Fruit fly (Drosophila melanogaster): Measurements from ENCODE around the gene Gip.

Gene Gip

DNA sequence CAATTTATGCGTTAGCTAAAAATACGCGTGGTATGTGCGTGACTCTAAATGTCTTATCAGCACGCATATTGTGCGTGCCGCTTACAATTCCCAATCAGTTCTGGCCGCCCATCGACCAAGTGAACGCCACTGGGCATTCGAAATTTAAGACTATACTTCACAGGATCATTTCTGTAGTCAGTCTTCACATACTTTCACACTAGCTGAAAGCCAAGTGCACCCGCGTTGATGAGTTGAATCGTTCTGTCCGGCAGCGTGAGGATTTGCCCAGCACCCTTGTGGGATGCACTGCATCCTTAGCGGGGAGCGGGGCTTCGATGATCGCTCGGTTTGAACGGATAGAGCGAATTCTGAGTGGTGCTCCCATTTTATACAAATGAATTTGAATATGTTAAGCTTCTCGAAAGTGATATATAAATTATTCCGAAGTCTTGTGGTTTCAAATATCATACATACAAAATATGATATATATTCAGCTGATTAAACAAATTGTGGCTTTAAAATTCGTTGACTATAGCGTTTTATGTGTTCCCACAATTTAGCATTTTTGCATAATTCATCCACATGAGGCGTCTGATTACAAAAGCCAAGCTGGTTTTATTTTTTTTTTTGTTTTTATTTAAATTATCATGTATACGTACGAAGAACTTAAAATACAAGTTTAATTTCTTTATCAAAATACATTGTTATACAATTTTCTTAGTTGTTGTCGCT is 18.5 kb upstream of the Gip start:
- TF ChIP-seq CG32121 (GFP tag; IDR thresholded peaks at IDR 0.05) (0 out of 2 replicates have a peak, but pooled peaks have one; percentile 23), gl (tag; optimal IDR thresholded peaks at IDR 0.05) (no peak)

DNA sequence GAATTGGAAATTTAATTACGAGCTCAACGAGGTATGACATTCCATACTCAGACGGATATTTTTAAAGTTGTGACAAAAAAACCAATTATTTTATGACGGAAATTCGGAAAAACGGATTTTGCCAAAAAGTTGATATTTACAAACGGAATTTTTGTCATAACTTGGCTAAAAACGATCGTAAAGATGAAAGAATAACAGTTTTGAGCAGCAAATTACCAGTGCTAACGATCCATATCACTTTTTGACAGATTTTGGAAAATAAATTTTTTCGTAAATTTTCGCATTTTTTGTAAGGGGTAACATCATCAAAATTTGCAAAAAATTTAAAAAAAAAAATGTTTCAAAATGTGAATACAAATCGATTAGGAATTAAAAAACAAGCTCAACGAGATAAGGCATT is 10.8 kb upstream of the Gip start:
- TF ChIP-seq fd96Ca (GFP tag; IDR thresholded peaks at IDR 0.05) (no peak), CG15710 (tag; optimal IDR thresholded peaks at IDR 0.05) (no peak), CG8159 (tag; optimal IDR thresholded peaks at IDR 0.05) (no peak), gl (tag; optimal IDR thresholded peaks at IDR 0.05) (no peak), Pif1B (GFP tag; optimal IDR thresholded peaks at IDR 0.05) (no peak), CG9948 (tag; optimal IDR thresholded peaks at IDR 0.05) (no peak), CG32121 (GFP tag; IDR thresholded peaks at IDR 0.05) (no peak), CG14655 (GFP tag; optimal IDR thresholded peaks at IDR 0.05) (no peak), CG12605 (GFP tag; IDR thresholded peaks at IDR 0.05) (no peak), CG34367 (tag; optimal IDR thresholded peaks at IDR 0.05) (no peak), CG13204 (GFP tag; optimal IDR thresholded peaks at IDR 0.05) (no peak), D1 (tag; optimal IDR thresholded peaks at IDR 0.05) (no peak), Pif1A (GFP tag; optimal IDR thresholded peaks at IDR 0.05) (no peak), EcR (GFP tag; optimal IDR thresholded peaks at IDR 0.05) (no peak), CG4496 (GFP tag; IDR thresholded peaks at IDR 0.05) (no peak), CG8301 (tag; optimal IDR thresholded peaks at IDR 0.05) (no peak), CG17806 (tag; optimal IDR thresholded peaks at IDR 0.05) (no peak), Snoo (tag; optimal IDR thresholded peaks at IDR 0.05) (no peak), CG10348 (GFP tag; IDR thresholded peaks at IDR 0.05) (no peak)

- TF ChIP-seq CG32121 (GFP tag; IDR thresholded peaks at IDR 0.05) = no peak
- TF ChIP-seq CG8301 (tag; optimal IDR thresholded peaks at IDR 0.05) = no peak
- no peak for TF ChIP-seq CG12605 (GFP tag; IDR thresholded peaks at IDR 0.05)
- TF ChIP-seq Ets98B (GFP tag; IDR thresholded peaks at IDR 0.05) = no peak
- TF ChIP-seq CG13204 (GFP tag; optimal IDR thresholded peaks at IDR 0.05) = no peak
- TF ChIP-seq CG10348 (GFP tag; IDR thresholded peaks at IDR 0.05) = no peak
- no peak for TF ChIP-seq Pif1B (GFP tag; optimal IDR thresholded peaks at IDR 0.05)
- TF ChIP-seq EcR (GFP tag; optimal IDR thresholded peaks at IDR 0.05) = no peak
- TF ChIP-seq CG14655 (GFP tag; optimal IDR thresholded peaks at IDR 0.05) = no peak
- TF ChIP-seq CG8159 (tag; optimal IDR thresholded peaks at IDR 0.05) = no peak
- TF ChIP-seq CG17806 (tag; optimal IDR thresholded peaks at IDR 0.05) = no peak
- no peak for TF ChIP-seq Snoo (tag; optimal IDR thresholded peaks at IDR 0.05)
- no peak for TF ChIP-seq CG15710 (tag; optimal IDR thresholded peaks at IDR 0.05)
- TF ChIP-seq CG4496 (GFP tag; IDR thresholded peaks at IDR 0.05) = no peak
Measured at dm6 chrX:10333352-10333751, 3.7 kb upstream of the Gip start, which contains the start of gene CG43740. Gene CG43740 (plus strand): TSS chrX:10333652.

DNA sequence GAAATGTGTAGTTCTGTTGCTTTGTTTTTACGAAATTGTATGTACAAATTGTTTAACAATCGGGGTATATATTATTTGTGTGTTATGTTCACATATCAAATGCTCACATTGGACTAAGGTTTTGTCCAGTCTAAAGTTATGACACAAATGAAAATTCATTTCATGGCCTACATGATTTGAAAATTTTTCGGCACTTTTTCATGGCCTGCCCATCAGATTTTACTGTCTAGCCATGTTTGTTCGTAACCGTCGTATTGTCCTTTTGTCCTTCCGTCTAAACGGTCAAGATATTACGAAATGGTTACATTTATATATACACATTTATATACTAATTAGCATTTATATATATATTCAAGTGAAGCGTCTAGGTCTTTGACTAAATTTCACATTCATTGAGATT is 2.0 kb upstream of the Gip start, which contains the start of gene CG15306:
Gene CG15306, minus strand, starts transcription at position 101 of the 400 bp plus-strand sequence.
- no peak for TF ChIP-seq CG14655 (GFP tag; optimal IDR thresholded peaks at IDR 0.05)
- TF ChIP-seq CG9948 (tag; optimal IDR thresholded peaks at IDR 0.05) = no peak
- TF ChIP-seq Pif1B (GFP tag; optimal IDR thresholded peaks at IDR 0.05) = no peak
- TF ChIP-seq CG8159 (tag; optimal IDR thresholded peaks at IDR 0.05) = no peak
- TF ChIP-seq EcR (GFP tag; optimal IDR thresholded peaks at IDR 0.05) = no peak

DNA sequence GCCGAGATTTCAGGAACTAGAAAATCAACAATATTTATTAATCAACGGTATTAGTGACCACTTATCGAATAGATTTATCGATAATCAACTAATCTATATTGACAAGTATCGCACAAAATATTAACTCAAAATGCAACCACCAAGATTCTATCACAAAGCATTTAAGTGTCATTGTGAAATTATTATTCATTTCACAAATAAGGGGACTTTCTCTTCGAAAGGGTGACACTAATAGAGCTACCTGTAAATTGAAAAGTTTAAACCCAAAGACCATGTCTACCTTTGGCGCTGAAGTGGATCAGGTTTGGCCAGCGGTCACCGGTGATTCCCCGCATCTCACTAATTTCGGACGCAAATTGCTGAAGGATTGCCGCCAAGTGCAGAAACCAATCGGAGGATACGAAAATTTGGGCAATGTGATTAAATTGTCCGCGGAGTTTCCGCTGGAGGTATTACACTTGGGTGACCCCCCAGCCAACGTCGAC is 3.3 kb downstream of the Gip start, which contains the start of gene CG2909:
Gene CG2909, plus strand, starts transcription at position 119 of the 485 bp plus-strand sequence.
- no peak for TF ChIP-seq CG15710 (tag; optimal IDR thresholded peaks at IDR 0.05)
- no peak for TF ChIP-seq CG9948 (tag; optimal IDR thresholded peaks at IDR 0.05)
- TF ChIP-seq Pif1A (GFP tag; optimal IDR thresholded peaks at IDR 0.05) = no peak
- no peak for TF ChIP-seq Pif1B (GFP tag; optimal IDR thresholded peaks at IDR 0.05)
- no peak for TF ChIP-seq CG4496 (GFP tag; IDR thresholded peaks at IDR 0.05)
- no peak for TF ChIP-seq D1 (tag; optimal IDR thresholded peaks at IDR 0.05)
- TF ChIP-seq CG14655 (GFP tag; optimal IDR thresholded peaks at IDR 0.05) = no peak
- no peak for TF ChIP-seq CG17806 (tag; optimal IDR thresholded peaks at IDR 0.05)
- TF ChIP-seq CG34367 (tag; optimal IDR thresholded peaks at IDR 0.05) = no peak
- no peak for TF ChIP-seq CG8159 (tag; optimal IDR thresholded peaks at IDR 0.05)
- TF ChIP-seq EcR (GFP tag; optimal IDR thresholded peaks at IDR 0.05) = no peak
- TF ChIP-seq CG13204 (GFP tag; optimal IDR thresholded peaks at IDR 0.05) = no peak
- TF ChIP-seq CG10348 (GFP tag; IDR thresholded peaks at IDR 0.05) = no peak
- no peak for TF ChIP-seq Snoo (tag; optimal IDR thresholded peaks at IDR 0.05)
- no peak for TF ChIP-seq fd96Ca (GFP tag; IDR thresholded peaks at IDR 0.05)
- no peak for TF ChIP-seq CG8301 (tag; optimal IDR thresholded peaks at IDR 0.05)
- no peak for TF ChIP-seq CG12605 (GFP tag; IDR thresholded peaks at IDR 0.05)
- TF ChIP-seq gl (tag; optimal IDR thresholded peaks at IDR 0.05) = no peak
- no peak for TF ChIP-seq Ets98B (GFP tag; IDR thresholded peaks at IDR 0.05)

DNA sequence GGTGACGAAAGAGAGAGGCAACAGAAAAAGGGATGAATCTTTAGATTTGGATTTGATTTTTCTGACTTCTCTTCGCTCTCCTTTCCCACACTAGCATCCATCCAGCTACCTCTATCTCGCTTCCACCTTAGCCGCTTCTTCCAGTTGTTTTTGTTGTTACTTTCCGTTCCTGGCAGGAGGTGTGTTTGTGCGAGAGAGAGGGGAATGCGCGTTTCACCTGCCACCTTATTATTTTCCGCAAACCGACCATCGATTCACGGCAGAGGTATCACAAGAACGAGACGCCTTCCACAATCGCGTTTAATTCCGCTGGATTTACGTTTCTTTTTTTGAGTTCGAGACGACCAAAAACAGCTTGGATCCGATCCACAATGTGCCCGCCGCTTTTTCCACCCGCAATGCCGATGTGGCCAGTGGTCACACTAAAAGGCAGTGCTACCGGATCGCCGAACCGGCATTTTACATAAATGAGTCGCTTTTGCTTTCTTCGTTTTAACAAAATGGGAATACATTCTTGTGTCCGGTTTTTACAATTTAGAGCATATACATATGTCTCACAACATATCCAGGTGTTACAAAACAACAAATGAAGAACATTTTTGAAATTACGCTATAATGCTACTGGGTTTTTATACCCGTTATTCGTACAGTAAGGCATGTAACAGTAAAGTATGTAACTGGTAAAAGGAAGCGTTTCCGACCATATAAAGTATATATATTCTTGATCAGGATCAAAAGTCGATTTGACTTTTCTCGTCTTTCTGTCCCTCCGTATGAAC is 3.9 kb downstream of the Gip start, which contains the start of gene alpha-Man-Ia:
Gene alpha-Man-Ia, minus strand, starts transcription at position 392 of the 779 bp plus-strand sequence.
- no peak for TF ChIP-seq CG14655 (GFP tag; optimal IDR thresholded peaks at IDR 0.05)
- no peak for TF ChIP-seq Ets98B (GFP tag; IDR thresholded peaks at IDR 0.05)
- TF ChIP-seq CG4496 (GFP tag; IDR thresholded peaks at IDR 0.05) = 0 out of 3 replicates have a peak, but pooled peaks have one; percentile 25
- TF ChIP-seq CG15710 (tag; optimal IDR thresholded peaks at IDR 0.05) = no peak
